Fruit fly (Drosophila melanogaster): Measurements from ENCODE around the gene CG42750.

The CG42750 gene

dm6 chr2L:18145253-18145652 is 130.3 kb downstream of the CG42750 start (continued):
- TF ChIP-seq Abd-B (GFP tag; optimal IDR thresholded peaks at IDR 0.05) (peak; percentile 77), bsh (GFP tag; optimal IDR thresholded peaks at IDR 0.05) (peak; percentile 54 to 79), ems (GFP tag; optimal IDR thresholded peaks at IDR 0.05) (peak; percentile 83), CG11085 (GFP tag; IDR thresholded peaks at IDR 0.05) (no peak; the same call in 1 of the 2 replicates), sna (GFP tag; IDR thresholded peaks at IDR 0.05; ENCODE audit: partially characterized antibody) (no peak), Opbp (GFP tag; IDR thresholded peaks at IDR 0.05; ENCODE audit: partially characterized antibody) (no peak), Six4 (GFP tag; optimal IDR thresholded peaks at IDR 0.05) (peak; percentile 84), seq (GFP tag; IDR thresholded peaks at IDR 0.05) (peak; percentile 76), Hr39 (optimal IDR thresholded peaks at IDR 0.05) (no peak), CG4404 (GFP tag; IDR thresholded peaks at IDR 0.05) (peak; percentile 98), BEAF-32 (GFP tag; optimal IDR thresholded peaks at IDR 0.05) (no peak), Dp (GFP tag; optimal IDR thresholded peaks at IDR 0.05) (no peak), CG12942 (GFP tag; optimal IDR thresholded peaks at IDR 0.05) (peak; percentile 67), gsb (GFP tag; IDR thresholded peaks at IDR 0.05) (peak; percentile 60), bab2 (GFP tag; optimal IDR thresholded peaks at IDR 0.05) (peak; percentile 87), Atf3 (GFP tag; optimal IDR thresholded peaks at IDR 0.05) (peak; percentile 71), Bgb (GFP tag; IDR thresholded peaks at IDR 0.05; ENCODE audit: partially characterized antibody) (no peak), Ravus (GFP tag; IDR thresholded peaks at IDR 0.05) (peak; percentile 21; the same call in 1 of the 2 replicates), Oaz (GFP tag; IDR thresholded peaks at IDR 0.05) (peak; percentile 49; the same call in 1 of the 2 replicates), Adf1 (GFP tag; IDR thresholded peaks at IDR 0.05) (peak; percentile 12; the same call in 1 of the 2 replicates), HLH54F (GFP tag; optimal IDR thresholded peaks at IDR 0.05) (peak; percentile 81), Tbp (GFP tag; optimal IDR thresholded peaks at IDR 0.05) (no peak), B-H1 (GFP tag; IDR thresholded peaks at IDR 0.05) (peak; percentile 39; the same call in 1 of the 3 replicates), CG7987 (GFP tag; optimal IDR thresholded peaks at IDR 0.05) (no peak), cad (GFP tag; optimal IDR thresholded peaks at IDR 0.05) (no peak), ci (GFP tag; IDR thresholded peaks at IDR 0.05) (peak; percentile 92), CG14860 (GFP tag; IDR thresholded peaks at IDR 0.05; ENCODE audit: partially characterized antibody) (no peak), al (GFP tag; IDR thresholded peaks at IDR 0.05) (peak; percentile 23; the same call in 1 of the 2 replicates), pan (optimal IDR thresholded peaks at IDR 0.05) (no peak), pan (GFP tag; optimal IDR thresholded peaks at IDR 0.05 in 1 of 2, IDR thresholded peaks at IDR 0.05 in 1 of 2) (peak in 1 of 2 experiments; percentile 79), cg (GFP tag; optimal IDR thresholded peaks at IDR 0.05) (no peak), CG12104 (GFP tag; optimal IDR thresholded peaks at IDR 0.05) (peak; percentile 71), Scr (GFP tag; IDR thresholded peaks at IDR 0.05; ENCODE audit: partially characterized antibody) (no peak), tx (GFP tag; optimal IDR thresholded peaks at IDR 0.05) (peak; percentile 74), CG33213 (GFP tag; optimal IDR thresholded peaks at IDR 0.05) (peak; percentile 60), insv (GFP tag; optimal IDR thresholded peaks at IDR 0.05) (no peak), CG18599 (GFP tag; optimal IDR thresholded peaks at IDR 0.05) (peak; percentile 88), ato (GFP tag; IDR thresholded peaks at IDR 0.05; ENCODE audit: partially characterized antibody) (no peak), CG4854 (GFP tag; optimal IDR thresholded peaks at IDR 0.05) (peak; percentile 82), yki (optimal IDR thresholded peaks at IDR 0.05) (no peak), CG14050 (GFP tag; IDR thresholded peaks at IDR 0.05) (peak; percentile 63), CG4360 (GFP tag; IDR thresholded peaks at IDR 0.05) (peak; percentile 62; the same call in 1 of the 2 replicates), CG1529 (GFP tag; optimal IDR thresholded peaks at IDR 0.05) (peak; percentile 69), CG11696 (GFP tag; IDR thresholded peaks at IDR 0.05) (peak; percentile 34; the same call in 1 of the 2 replicates), Dfd (GFP tag; optimal IDR thresholded peaks at IDR 0.05) (no peak), Fer2 (tag; optimal IDR thresholded peaks at IDR 0.05) (peak; percentile 30), gfzf (GFP tag; optimal IDR thresholded peaks at IDR 0.05) (no peak), CG3726 (GFP tag; IDR thresholded peaks at IDR 0.05) (peak; percentile 81; the same call in 2 of the 3 replicates), Stat92E (GFP tag; optimal IDR thresholded peaks at IDR 0.05) (peak in 1 of 3 experiments; percentile 86), esg (GFP tag; conservative IDR thresholded peaks at IDR 0.05) (peak; percentile 64), rib (GFP tag; IDR thresholded peaks at IDR 0.05) (peak; percentile 58)

Data from whole organism, embryonic.